Worm (Caenorhabditis elegans): Measurements from ENCODE around the gene F37C12.21.

The F37C12.21 gene

ce11 chrIII:7216226-7216625 is 28.1 kb downstream of the F37C12.21 start, which contains the start of gene R151.1:
Gene R151.1, plus strand, starts transcription at chrIII:7216526.
- TF ChIP-seq nhr-10 (tag; optimal IDR thresholded peaks at IDR 0.05) (no peak), lsy-2 (tag; optimal IDR thresholded peaks at IDR 0.05) (no peak), php-3 (GFP tag; IDR thresholded peaks at IDR 0.05) (no peak), hmg-1.1 (GFP tag; IDR thresholded peaks at IDR 0.05) (no peak)

- peak in 1 of 2 experiments; percentile 95 for TF ChIP-seq daf-16 (GFP tag; optimal IDR thresholded peaks at IDR 0.05)
- no peak for TF ChIP-seq daf-16 (tag; optimal IDR thresholded peaks at IDR 0.05)
- peak; percentile 68 for TF ChIP-seq hlh-11 (tag; optimal IDR thresholded peaks at IDR 0.05)
- no peak for TF ChIP-seq ceh-82 (tag; optimal IDR thresholded peaks at IDR 0.05)
- no peak for TF ChIP-seq nhr-41 (GFP tag; IDR thresholded peaks at IDR 0.05)
- no peak for TF ChIP-seq aly-2 (tag; optimal IDR thresholded peaks at IDR 0.05)
- no peak for TF ChIP-seq Y5F2A.4 (GFP tag; optimal IDR thresholded peaks at IDR 0.05)
- TF ChIP-seq mdl-1 (tag; optimal IDR thresholded peaks at IDR 0.05) = peak in 1 of 2 experiments; percentile 0
- no peak for TF ChIP-seq lin-38 (GFP tag; IDR thresholded peaks at IDR 0.05)
- no peak for TF ChIP-seq F10B5.3 (tag; optimal IDR thresholded peaks at IDR 0.05)
- no peak for TF ChIP-seq F49E8.2 (tag; optimal IDR thresholded peaks at IDR 0.05; ENCODE audit: borderline replicate concordance)
- no peak for TF ChIP-seq ztf-11 (tag; optimal IDR thresholded peaks at IDR 0.05)
- peak in 1 of 2 experiments; percentile 68 for TF ChIP-seq unc-62 (GFP tag; optimal IDR thresholded peaks at IDR 0.05 in 1 of 2)
- no peak for TF ChIP-seq unc-62 (tag; optimal IDR thresholded peaks at IDR 0.05)
- no peak for TF ChIP-seq Y48G9A.11 (GFP tag; IDR thresholded peaks at IDR 0.05)
- TF ChIP-seq mes-2 (tag; optimal IDR thresholded peaks at IDR 0.05; ENCODE audit: poor library complexity, severe bottlenecking) = no peak
- TF ChIP-seq D1046.2 (GFP tag; IDR thresholded peaks at IDR 0.05) = no peak
- TF ChIP-seq nhr-28 (tag; optimal IDR thresholded peaks at IDR 0.05) = peak; percentile 5
- peak; percentile 68 for TF ChIP-seq hlh-30 (tag; optimal IDR thresholded peaks at IDR 0.05; ENCODE audit: insufficient read depth)
- no peak for TF ChIP-seq mep-1 (tag; optimal IDR thresholded peaks at IDR 0.05)
- TF ChIP-seq nhr-42 (GFP tag; IDR thresholded peaks at IDR 0.05) = no peak
- TF ChIP-seq ceh-20 (GFP tag; IDR thresholded peaks at IDR 0.05) = 0 out of 2 replicates have a peak, but pooled peaks have one; percentile 48
- TF ChIP-seq zfp-3 (GFP tag; conservative IDR thresholded peaks at IDR 0.05) = no peak
- no peak for TF ChIP-seq ctbp-1 (GFP tag; IDR thresholded peaks at IDR 0.05)
- no peak for TF ChIP-seq madf-5 (GFP tag; IDR thresholded peaks at IDR 0.05)
- no peak for TF ChIP-seq F26F4.8 (GFP tag; conservative IDR thresholded peaks at IDR 0.05)
- TF ChIP-seq gei-8 (GFP tag; optimal IDR thresholded peaks at IDR 0.05) = no peak
- peak; percentile 82 for TF ChIP-seq nhr-11 (tag; optimal IDR thresholded peaks at IDR 0.05)
- TF ChIP-seq rbr-2 (tag; optimal IDR thresholded peaks at IDR 0.05) = no peak
- no peak for TF ChIP-seq mxl-2 (GFP tag; conservative IDR thresholded peaks at IDR 0.05)
- peak; percentile 84 for TF ChIP-seq aha-1 (tag)
- no peak for TF ChIP-seq daf-8 (GFP tag; IDR thresholded peaks at IDR 0.05)
- no peak for TF ChIP-seq zip-2 (tag; optimal IDR thresholded peaks at IDR 0.05)
- TF ChIP-seq lsy-2 (tag; optimal IDR thresholded peaks at IDR 0.05) = peak in 1 of 2 experiments; percentile 18
- TF ChIP-seq tra-1 (GFP tag; IDR thresholded peaks at IDR 0.05) = no peak
- TF ChIP-seq ZK546.5 (tag; optimal IDR thresholded peaks at IDR 0.05) = no peak
- no peak for TF ChIP-seq vab-7 (GFP tag; IDR thresholded peaks at IDR 0.05)
- TF ChIP-seq ztf-7 (tag; optimal IDR thresholded peaks at IDR 0.05) = no peak
- TF ChIP-seq lin-39 (tag; optimal IDR thresholded peaks at IDR 0.05) = no peak
- TF ChIP-seq F44E2.7 (GFP tag; IDR thresholded peaks at IDR 0.05) = no peak
- TF ChIP-seq unc-39 (tag; optimal IDR thresholded peaks at IDR 0.05) = no peak
- no peak for TF ChIP-seq ceh-28 (tag; optimal IDR thresholded peaks at IDR 0.05)
Measured at ce11 chrIII:7216924-7217521, 28.9 kb downstream of the F37C12.21 start.

Data from whole organism, L4 larva.